Worm (Caenorhabditis elegans) whole organism, mixed stage, embryonic: ENCODE results near the gene ncl-1.

Source experiments
- M03D4.4 ChIP-seq: sonication (generic microtip); optimal IDR thresholded peaks from 2 replicates; lab custom pipeline; 2017; ENCODE audit warnings: mild to moderate bottlenecking, missing genetic modification characterization, missing compliant biosample characterization
- bed-3 ChIP-seq: fragments of 200-800 bp; sonication (Bioruptor generic); optimal IDR thresholded peaks from 3 replicates; lab custom pipeline; 2018; ENCODE audit warnings: mild to moderate bottlenecking, missing genetic modification characterization, moderate library complexity, missing compliant biosample characterization
- blmp-1 ChIP-seq: fragments of 150-350 bp; optimal IDR thresholded peaks from 2 replicates; lab custom pipeline; 2014; ENCODE audit warnings: missing biosample characterization, missing genetic modification characterization
- ceh-43 ChIP-seq: fragments of 200-800 bp; sonication (Bioruptor generic); optimal IDR thresholded peaks from 2 replicates; lab custom pipeline; 2018; ENCODE audit warnings: mild to moderate bottlenecking, missing genetic modification characterization, moderate library complexity, missing compliant biosample characterization
- ceh-83 ChIP-seq: fragments of 200-800 bp; sonication (Bioruptor generic); optimal IDR thresholded peaks from 2 replicates; lab custom pipeline; 2018; ENCODE audit warnings: mild to moderate bottlenecking, missing genetic modification characterization, missing compliant biosample characterization
- ces-1 ChIP-seq: fragments of 150-350 bp; optimal IDR thresholded peaks from 2 replicates; lab custom pipeline; 2014; ENCODE audit warnings: missing biosample characterization, missing genetic modification reagents, missing genetic modification characterization
- flh-1 ChIP-seq: fragments of 200-800 bp; sonication (Bioruptor generic); optimal IDR thresholded peaks from 2 replicates; lab custom pipeline; 2018; ENCODE audit warnings: mild to moderate bottlenecking, missing genetic modification characterization, moderate library complexity, missing compliant biosample characterization
- hlh-1 ChIP-seq: fragments of 150-350 bp; optimal IDR thresholded peaks from 2 replicates; lab custom pipeline; 2014; ENCODE audit warnings: missing biosample characterization, missing genetic modification reagents, missing genetic modification characterization
- lin-32 ChIP-seq: fragments of 200-800 bp; sonication (Bioruptor generic); optimal IDR thresholded peaks from 2 replicates; lab custom pipeline; 2018; ENCODE audit warnings: mild to moderate bottlenecking, missing genetic modification characterization, missing compliant biosample characterization
- lsy-2 ChIP-seq: fragments of 150-350 bp; optimal IDR thresholded peaks from 2 replicates; lab custom pipeline; 2014; ENCODE audit warnings: missing biosample characterization, missing genetic modification characterization
- mab-5 ChIP-seq: fragments of 150-350 bp; optimal IDR thresholded peaks from 2 replicates; lab custom pipeline; 2014; ENCODE audit warnings: missing biosample characterization, missing genetic modification characterization
- mep-1 ChIP-seq: fragments of 150-350 bp; optimal IDR thresholded peaks from 2 replicates; lab custom pipeline; 2017; ENCODE audit warnings: missing biosample characterization, missing genetic modification reagents, missing genetic modification characterization, inconsistent platforms
- nhr-2 ChIP-seq: fragments of 150-350 bp; optimal IDR thresholded peaks from 2 replicates; lab custom pipeline; 2014; ENCODE audit warnings: missing biosample characterization, missing genetic modification characterization
- nhr-237 ChIP-seq: fragments of 150-350 bp; optimal IDR thresholded peaks from 2 replicates; lab custom pipeline; 2014; ENCODE audit warnings: missing biosample characterization, missing genetic modification characterization
- snpc-4 ChIP-seq: fragments of 150-350 bp; optimal IDR thresholded peaks from 2 replicates; lab custom pipeline; 2014; ENCODE audit warnings: missing biosample characterization, missing genetic modification characterization
- unc-120 ChIP-seq: sonication (generic microtip); optimal IDR thresholded peaks from 2 replicates; lab custom pipeline; 2017; ENCODE audit warnings: missing genetic modification characterization, missing compliant biosample characterization; ENCODE audit not compliant: poor library complexity, severe bottlenecking
- unc-39 ChIP-seq: fragments of 150-350 bp; optimal IDR thresholded peaks from 2 replicates; lab custom pipeline; 2014; ENCODE audit warnings: missing biosample characterization, missing genetic modification characterization
- unc-62 ChIP-seq: fragments of 150-350 bp; optimal IDR thresholded peaks from 2 replicates; lab custom pipeline; 2014; ENCODE audit warnings: missing biosample characterization, missing genetic modification reagents, missing genetic modification characterization
- zip-8 ChIP-seq: fragments of 150-350 bp; optimal IDR thresholded peaks from 2 replicates; lab custom pipeline; 2014; ENCODE audit warnings: missing biosample characterization, missing genetic modification characterization

Gene ncl-1

DNA sequence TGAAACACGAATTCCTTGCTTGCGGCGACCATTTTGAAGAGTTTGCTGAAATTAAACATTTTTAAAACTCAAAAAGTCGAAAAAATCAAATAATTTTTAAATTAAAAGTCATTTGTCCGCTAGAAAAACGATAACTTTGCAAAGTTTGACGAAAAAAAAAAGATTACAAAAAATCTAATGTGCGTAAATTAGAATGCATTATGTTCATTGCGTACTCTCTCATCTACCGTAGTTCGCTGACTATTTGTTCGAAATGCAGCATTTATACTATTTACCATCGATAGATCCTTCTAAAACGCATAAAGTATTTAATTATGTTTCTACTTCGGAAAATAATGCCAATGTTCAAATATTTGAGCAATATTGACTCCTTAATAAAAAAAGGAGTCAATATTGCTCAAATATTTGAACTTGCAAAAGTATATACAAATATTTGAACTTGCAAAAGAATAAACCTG is 56.5 kb downstream of the ncl-1 start, which contains the start of gene bath-15:
Gene bath-15, minus strand, starts transcription at position 51 of the 458 bp plus-strand sequence.
- no peak for TF ChIP-seq hlh-1 (tag; lab: Kevin White, UChicago)
- no peak for TF ChIP-seq lsy-2 (tag; lab: Kevin White, UChicago)
- TF ChIP-seq M03D4.4, result no peak

DNA sequence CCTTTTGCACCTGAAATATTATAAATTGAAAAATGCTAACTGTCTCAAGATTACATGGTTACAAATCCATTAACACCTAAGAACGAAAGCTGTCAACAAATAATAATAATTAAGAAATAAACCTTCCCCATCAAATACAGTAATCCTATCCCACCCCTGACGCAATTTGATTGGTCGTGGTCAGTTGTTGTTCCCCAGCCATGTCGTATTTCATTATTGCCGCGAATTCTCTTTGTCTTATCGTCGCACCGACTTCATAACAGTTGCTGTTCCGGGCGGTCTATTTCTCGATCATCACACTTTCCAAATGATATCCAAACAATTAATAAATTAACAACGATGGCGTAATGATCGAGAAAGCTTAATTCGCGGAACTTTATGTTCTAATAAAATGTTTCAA is 59.0 kb downstream of the ncl-1 start:
- TF ChIP-seq lsy-2 (tag; lab: Kevin White, UChicago), result peak; percentile 88
- peak; percentile 88 for TF ChIP-seq hlh-1 (tag; lab: Kevin White, UChicago)
- peak; percentile 78 for TF ChIP-seq unc-62 (GFP tag; lab: Kevin White, UChicago)
- no peak for TF ChIP-seq unc-120 (tag; lab: Kevin White, UChicago)
- TF ChIP-seq mab-5, result peak; percentile 94
- no peak for TF ChIP-seq zip-8
- peak; percentile 48 for TF ChIP-seq nhr-2
- no peak for TF ChIP-seq flh-1 (GFP tag; lab: Kevin White, UChicago)

DNA sequence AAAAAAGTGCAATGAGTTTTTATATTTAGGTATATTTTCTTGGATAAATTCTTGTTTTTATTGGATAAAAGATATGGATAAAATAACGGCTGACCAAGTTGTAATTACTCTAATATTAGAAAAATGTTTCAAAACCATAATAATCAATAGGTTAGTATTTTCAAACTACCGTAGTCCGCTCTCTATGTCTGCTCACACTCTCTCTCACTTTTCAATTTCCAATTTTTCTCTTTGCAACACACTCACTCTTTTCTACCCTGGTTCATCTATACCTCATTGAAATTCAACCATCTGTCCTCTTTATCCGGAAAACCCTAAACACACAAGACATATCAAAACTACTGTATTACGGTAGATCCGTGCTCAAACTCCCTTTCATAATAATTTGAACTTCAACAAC is 59.8 kb downstream of the ncl-1 start:
- peak; percentile 27 for TF ChIP-seq lsy-2 (tag; lab: Kevin White, UChicago)
- TF ChIP-seq ceh-83 (GFP tag; lab: Kevin White, UChicago), result no peak
- TF ChIP-seq, all 35 proteins: peak for 1

DNA sequence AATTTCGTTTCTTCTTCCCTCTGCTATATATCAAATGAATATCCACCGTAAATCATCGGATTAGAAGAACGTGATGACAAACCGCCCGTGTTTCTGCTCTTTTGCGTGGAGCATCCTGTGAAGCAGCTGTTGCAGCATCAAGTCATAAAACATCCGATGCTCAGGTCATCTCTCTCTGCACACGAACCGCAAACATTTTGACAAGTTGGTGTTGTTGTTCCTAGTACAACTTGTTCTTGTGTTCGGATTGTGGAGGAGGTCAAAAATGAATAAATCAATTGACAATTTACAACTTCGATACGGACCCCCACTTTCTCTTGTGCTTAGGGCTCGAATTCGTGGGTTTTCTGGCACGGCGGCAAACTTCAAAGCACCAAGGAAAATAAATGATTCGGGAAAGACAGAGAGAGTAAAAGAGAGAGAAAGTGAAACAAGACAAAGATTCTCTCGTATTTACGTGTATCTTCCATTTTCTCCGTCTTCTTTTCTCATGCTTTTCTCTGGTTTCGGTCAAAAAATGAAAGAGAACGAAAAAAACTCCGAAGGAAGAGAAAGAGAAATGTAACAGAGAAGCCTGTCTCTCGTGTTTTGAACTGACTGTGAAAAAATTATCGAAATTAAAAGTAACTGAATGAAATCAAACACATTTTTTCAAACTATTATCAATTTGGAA is 61.2 kb downstream of the ncl-1 start:
- TF ChIP-seq unc-62 (GFP tag; lab: Kevin White, UChicago) (peak; percentile 92), unc-120 (tag; lab: Kevin White, UChicago) (peak; percentile 27), lin-32 (GFP tag; lab: Kevin White, UChicago) (no peak), nhr-2 (peak; percentile 12), lsy-2 (tag; lab: Kevin White, UChicago) (no peak), mab-5 (peak; percentile 95), mep-1 (no peak), hlh-1 (tag; lab: Kevin White, UChicago) (peak; percentile 84)

DNA sequence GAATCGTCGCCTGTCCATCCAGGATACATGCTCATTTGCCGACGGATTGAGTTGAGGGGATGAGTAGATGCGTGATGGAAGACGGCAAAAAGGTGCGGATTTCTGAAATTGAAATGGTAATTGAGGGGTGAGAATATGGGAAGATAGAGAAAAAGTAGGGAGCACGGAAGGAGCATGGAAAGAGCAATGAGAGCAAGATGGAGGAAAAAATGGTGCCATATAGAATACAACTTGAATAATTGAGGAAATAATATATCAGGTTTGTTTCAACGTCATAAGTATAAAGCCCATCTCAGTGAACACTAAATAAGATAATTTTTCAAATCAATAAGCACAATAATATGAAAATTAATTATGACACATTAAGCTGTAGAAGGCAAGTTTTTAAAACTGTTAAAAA is 63.8 kb downstream of the ncl-1 start, which contains the start of gene mab-5:
Gene mab-5, minus strand, starts transcription at position 101 of the 400 bp plus-strand sequence.
- no peak for TF ChIP-seq bed-3 (GFP tag; lab: Kevin White, UChicago)
- TF ChIP-seq snpc-4 (tag; lab: Kevin White, UChicago), result no peak
- no peak for TF ChIP-seq blmp-1 (tag; lab: Kevin White, UChicago)
- TF ChIP-seq lsy-2 (tag; lab: Kevin White, UChicago), result no peak
- no peak for TF ChIP-seq nhr-237 (tag; lab: Kevin White, UChicago)
- TF ChIP-seq unc-39 (tag; lab: Kevin White, UChicago), result no peak
- TF ChIP-seq mab-5, result no peak
- no peak for TF ChIP-seq zip-8
- no peak for TF ChIP-seq mep-1
- no peak for TF ChIP-seq ceh-43 (GFP tag; lab: Kevin White, UChicago)

DNA sequence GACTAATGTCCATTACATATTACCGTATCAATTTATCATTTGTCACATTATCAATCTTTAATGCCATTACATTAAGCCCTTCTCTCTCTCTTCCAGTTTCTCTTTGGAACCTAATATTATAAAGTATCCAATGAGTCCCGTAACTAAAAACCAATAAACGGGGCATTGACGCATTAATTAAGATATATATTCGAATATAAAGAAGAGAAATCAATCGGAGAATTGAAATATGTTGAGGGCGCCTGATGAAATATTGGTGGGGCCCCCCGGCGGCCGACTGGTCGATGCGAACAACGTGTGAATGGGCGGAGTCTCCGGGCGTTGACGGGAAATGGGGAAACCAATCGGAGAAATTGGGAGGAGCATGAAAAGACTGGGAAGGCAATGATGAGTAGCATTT is 64.7 kb downstream of the ncl-1 start:
- TF ChIP-seq unc-120 (tag; lab: Kevin White, UChicago) (peak; percentile 11), lsy-2 (tag; lab: Kevin White, UChicago) (peak; percentile 25), unc-62 (GFP tag; lab: Kevin White, UChicago) (peak; percentile 56), M03D4.4 (no peak), mab-5 (peak; percentile 100), snpc-4 (tag; lab: Kevin White, UChicago) (no peak), ces-1 (GFP tag; lab: Kevin White, UChicago) (no peak)
